Worm (Caenorhabditis elegans) whole organism, mixed stage, embryonic: ENCODE measurements around the gene nstp-4.

ENCODE experiments used
- lin-13 ChIP-seq: fragments of 150-350 bp; optimal IDR thresholded peaks from 2 replicates; lab custom pipeline; 2014; ENCODE audit warnings: missing biosample characterization, missing genetic modification characterization
- nhr-237 ChIP-seq: fragments of 150-350 bp; optimal IDR thresholded peaks from 2 replicates; lab custom pipeline; 2014; ENCODE audit warnings: missing biosample characterization, missing genetic modification characterization
- pha-4 ChIP-seq: fragments of 150-350 bp; optimal IDR thresholded peaks from 2 replicates; lab custom pipeline; 2018; ENCODE audit warnings: missing biosample characterization, missing genetic modification reagents, missing genetic modification characterization
- snpc-4 ChIP-seq: fragments of 150-350 bp; optimal IDR thresholded peaks from 2 replicates; lab custom pipeline; 2014; ENCODE audit warnings: missing biosample characterization, missing genetic modification characterization

DNA sequence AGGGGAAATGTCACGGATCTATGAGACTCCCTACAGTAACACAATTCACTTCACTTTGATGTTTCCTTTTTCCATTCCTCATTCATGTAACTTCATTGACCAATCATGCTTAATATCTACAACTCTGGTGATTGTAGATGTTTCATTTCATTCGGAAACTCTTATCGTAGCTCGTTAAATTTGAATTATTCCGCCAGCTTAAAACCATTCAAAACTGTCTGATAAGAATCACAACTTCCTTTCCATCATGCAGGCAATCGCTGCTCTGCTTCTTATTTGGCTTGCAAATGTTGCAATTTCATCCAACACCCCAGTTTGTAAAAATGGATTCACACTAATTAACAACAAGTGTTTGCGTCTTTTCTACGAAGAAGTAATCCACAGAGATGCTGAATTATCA, 13.8 kb downstream of the nstp-4 start, which contains the start of gene clec-10:
- TF ChIP-seq nhr-237 = no peak
- TF ChIP-seq pha-4 (tag; lab: Kevin White, UChicago) = no peak
- TF ChIP-seq lin-13 = no peak
- no peak for TF ChIP-seq snpc-4 (tag; lab: Kevin White, UChicago)
